Fruit fly (Drosophila melanogaster) whole organism, adult: ENCODE data around the gene CG14618.

Experiments used
- CG11617 ChIP-seq: fragments of 200-800 bp; sonication (Bioruptor generic); optimal IDR thresholded peaks from 2 replicates; lab custom pipeline; 2017; ENCODE audit warnings: mild to moderate bottlenecking, missing biosample characterization, missing genetic modification reagents, missing genetic modification characterization
- CG12768 ChIP-seq: fragments of 200-800 bp; sonication (Bioruptor generic); optimal IDR thresholded peaks from 2 replicates; lab custom pipeline; 2017; ENCODE audit warnings: missing biosample characterization, missing genetic modification characterization, mild to moderate bottlenecking, moderate library complexity, missing genetic modification reagents
- CG14711 ChIP-seq: fragments of 200-800 bp; sonication (Bioruptor generic); optimal IDR thresholded peaks from 2 replicates; lab custom pipeline; 2018; ENCODE audit warnings: missing biosample characterization, mild to moderate bottlenecking, missing genetic modification characterization, moderate library complexity
- CG1620 ChIP-seq: fragments of 200-800 bp; sonication (Bioruptor generic); optimal IDR thresholded peaks from 2 replicates; lab custom pipeline; 2016; ENCODE audit warnings: missing biosample characterization, missing genetic modification characterization
- CG33017 ChIP-seq: fragments of 200-800 bp; sonication (Bioruptor generic); optimal IDR thresholded peaks from 2 replicates; lab custom pipeline; 2018; ENCODE audit warnings: missing biosample characterization, mild to moderate bottlenecking, missing genetic modification characterization, moderate library complexity
- CG5204 ChIP-seq: fragments of 200-800 bp; sonication (Bioruptor generic); optimal IDR thresholded peaks from 2 replicates; lab custom pipeline; 2016; ENCODE audit warnings: missing biosample characterization, missing genetic modification characterization
- CG7045 ChIP-seq: fragments of 200-800 bp; sonication (Bioruptor generic); optimal IDR thresholded peaks from 2 replicates; lab custom pipeline; 2017; ENCODE audit warnings: missing biosample characterization, mild to moderate bottlenecking, missing genetic modification characterization
- CG7101 ChIP-seq: fragments of 200-800 bp; sonication (Bioruptor generic); optimal IDR thresholded peaks from 2 replicates; lab custom pipeline; 2018; ENCODE audit warnings: missing biosample characterization, mild to moderate bottlenecking, missing genetic modification characterization, moderate library complexity
- Clk ChIP-seq: fragments of 200-800 bp; sonication (Bioruptor generic); optimal IDR thresholded peaks from 2 replicates; lab custom pipeline; 2017; ENCODE audit warnings: missing biosample characterization, missing genetic modification characterization
- Crg-1 ChIP-seq: fragments of 200-800 bp; sonication (Bioruptor generic); optimal IDR thresholded peaks from 2 replicates; lab custom pipeline; 2016; ENCODE audit warnings: missing biosample characterization, missing genetic modification characterization
- Hr96 ChIP-seq: fragments of 200-800 bp; sonication (Bioruptor generic); optimal IDR thresholded peaks from 2 replicates; lab custom pipeline; 2016; ENCODE audit warnings: missing biosample characterization, missing genetic modification characterization
- Mnt ChIP-seq: fragments of 200-800 bp; sonication (Bioruptor generic); optimal IDR thresholded peaks from 2 replicates; lab custom pipeline; 2016; ENCODE audit warnings: missing biosample characterization, mild to moderate bottlenecking, missing genetic modification characterization
- bab1 ChIP-seq: fragments of 200-800 bp; sonication (Bioruptor generic); optimal IDR thresholded peaks from 3 replicates; lab custom pipeline; 2019; ENCODE audit warnings: missing biosample characterization, mild to moderate bottlenecking, missing genetic modification characterization, moderate library complexity
- cic ChIP-seq: fragments of 200-800 bp; sonication (Bioruptor generic); optimal IDR thresholded peaks from 2 replicates; lab custom pipeline; 2017; ENCODE audit warnings: missing biosample characterization, mild to moderate bottlenecking, missing genetic modification characterization, moderate library complexity
- cnc ChIP-seq, 2 experiments: fragments of >200 bp; optimal IDR thresholded peaks; 2 replicates each; lab custom pipeline; 2017
- kay ChIP-seq: fragments of 200-800 bp; sonication (Bioruptor generic); peaks from one replicate; lab custom pipeline; 2016; ENCODE audit warnings: missing biosample characterization, missing genetic modification characterization, borderline replicate concordance
- ovo ChIP-seq: fragments of 200-800 bp; sonication (Bioruptor generic); optimal IDR thresholded peaks from 2 replicates; lab custom pipeline; 2016; ENCODE audit warnings: missing biosample characterization, missing genetic modification characterization
- pad ChIP-seq: fragments of 200-800 bp; sonication (Bioruptor generic); optimal IDR thresholded peaks from 3 replicates; lab custom pipeline; 2017; ENCODE audit warnings: missing biosample characterization, missing genetic modification characterization, mild to moderate bottlenecking, moderate library complexity, missing genetic modification reagents
- tj ChIP-seq: fragments of 200-800 bp; sonication (Bioruptor generic); optimal IDR thresholded peaks from 3 replicates; lab custom pipeline; 2017; ENCODE audit warnings: missing biosample characterization, mild to moderate bottlenecking, missing genetic modification characterization, moderate library complexity
- toe ChIP-seq: fragments of 200-800 bp; sonication (Bioruptor generic); optimal IDR thresholded peaks from 2 replicates; lab custom pipeline; 2016; ENCODE audit warnings: missing biosample characterization, missing genetic modification characterization

The CG14618 gene

dm6 chrX:22455509-22456179 is 17.9 kb upstream of the CG14618 start, which contains the start of gene Usp2:
Gene Usp2 (plus strand): TSS chrX:22455803.
- TF ChIP-seq CG1620 (GFP tag; lab: Kevin White, UChicago) (peak; percentile 31), cnc (optimal IDR thresholded peaks at IDR 0.05; lab: Kevin White, UChicago) (no peak)

- TF ChIP-seq kay (GFP tag; lab: Kevin White, UChicago) (no peak), CG7045 (GFP tag; lab: Kevin White, UChicago) (no peak), tj (GFP tag; lab: Kevin White, UChicago) (peak; percentile 46), ovo (GFP tag; lab: Kevin White, UChicago) (peak; percentile 50), CG33017 (tag; lab: Kevin White, UChicago) (no peak), CG7101 (tag; lab: Kevin White, UChicago) (no peak), CG1620 (GFP tag; lab: Kevin White, UChicago) (no peak), CG14711 (tag; lab: Kevin White, UChicago) (no peak), bab1 (GFP tag; lab: Kevin White, UChicago) (no peak), cnc (optimal IDR thresholded peaks at IDR 0.05; lab: Kevin White, UChicago) (no peak), cic (GFP tag; lab: Kevin White, UChicago) (peak; percentile 99), Crg-1 (GFP tag; lab: Kevin White, UChicago) (no peak), CG11617 (GFP tag; lab: Kevin White, UChicago) (no peak), Hr96 (GFP tag; lab: Kevin White, UChicago) (no peak), CG5204 (no peak), toe (GFP tag; lab: Kevin White, UChicago) (no peak), Clk (GFP tag; lab: Kevin White, UChicago) (no peak), pad (GFP tag; lab: Kevin White, UChicago) (peak; percentile 84), Mnt (GFP tag; lab: Kevin White, UChicago) (peak; percentile 77), CG12768 (GFP tag; lab: Kevin White, UChicago) (no peak)
These were observed 17.1 kb upstream of the CG14618 start for dm6 chrX:22456180-22456948.

dm6 chrX:22461218-22461760 is 12.2 kb upstream of the CG14618 start:
- TF ChIP-seq Mnt (GFP tag; lab: Kevin White, UChicago), result no peak
- TF ChIP-seq ovo (GFP tag; lab: Kevin White, UChicago), result no peak
- no peak for TF ChIP-seq CG14711 (tag; lab: Kevin White, UChicago)
- TF ChIP-seq Hr96 (GFP tag; lab: Kevin White, UChicago), result no peak
- no peak for TF ChIP-seq Clk (GFP tag; lab: Kevin White, UChicago)
- TF ChIP-seq CG33017 (tag; lab: Kevin White, UChicago), result no peak
- no peak for TF ChIP-seq cic (GFP tag; lab: Kevin White, UChicago)
- no peak for TF ChIP-seq CG7045 (GFP tag; lab: Kevin White, UChicago)
- no peak for TF ChIP-seq CG12768 (GFP tag; lab: Kevin White, UChicago)
- no peak for TF ChIP-seq kay (GFP tag; lab: Kevin White, UChicago)
- no peak for TF ChIP-seq Crg-1 (GFP tag; lab: Kevin White, UChicago)

dm6 chrX:22471819-22472218 is 1.7 kb upstream of the CG14618 start, which contains the start of gene CG14613:
Gene CG14613 (minus strand): TSS chrX:22472021.
- TF ChIP-seq cic (GFP tag; lab: Kevin White, UChicago) (no peak), CG12768 (GFP tag; lab: Kevin White, UChicago) (no peak)

- no peak for TF ChIP-seq CG33017 (tag; lab: Kevin White, UChicago)
- TF ChIP-seq pad (GFP tag; lab: Kevin White, UChicago), result no peak
- peak; percentile 58 for TF ChIP-seq kay (GFP tag; lab: Kevin White, UChicago)
- no peak for TF ChIP-seq CG7045 (GFP tag; lab: Kevin White, UChicago)
- TF ChIP-seq CG12768 (GFP tag; lab: Kevin White, UChicago), result no peak
These were observed 1.4 kb downstream of the CG14618 start for dm6 chrX:22474881-22475280.

- TF ChIP-seq cnc (optimal IDR thresholded peaks at IDR 0.05; lab: Kevin White, UChicago) (no peak), bab1 (GFP tag; lab: Kevin White, UChicago) (peak; percentile 25), CG7045 (GFP tag; lab: Kevin White, UChicago) (no peak), CG11617 (GFP tag; lab: Kevin White, UChicago) (no peak), Mnt (GFP tag; lab: Kevin White, UChicago) (no peak), tj (GFP tag; lab: Kevin White, UChicago) (peak; percentile 88), CG14711 (tag; lab: Kevin White, UChicago) (no peak), ovo (GFP tag; lab: Kevin White, UChicago) (peak; percentile 1)
These were observed 4.4 kb downstream of the CG14618 start for dm6 chrX:22477689-22478590.
